Worm (Caenorhabditis elegans): ENCODE results near the gene del-2.

del-2 gene

DNA sequence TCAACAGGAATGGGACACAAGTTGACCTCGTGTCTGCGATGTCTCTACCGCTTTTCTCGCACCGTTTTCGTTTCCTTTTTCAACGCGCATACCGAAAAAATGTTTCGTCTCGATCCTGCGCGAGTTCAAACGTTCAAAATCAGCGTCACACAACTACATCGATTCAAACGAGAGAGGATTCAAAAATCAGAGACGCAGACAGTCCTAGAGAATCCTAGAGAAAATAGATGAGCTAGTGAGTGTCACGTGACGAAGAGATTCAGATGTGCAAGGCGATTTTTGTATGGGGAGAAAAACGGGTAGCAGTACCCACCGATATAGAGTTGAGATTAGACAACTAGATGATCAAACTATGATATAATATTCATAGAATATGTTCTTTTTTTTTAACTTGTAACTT is 28.1 kb upstream of the del-2 start (continued):
- TF ChIP-seq php-3 (GFP tag; IDR thresholded peaks at IDR 0.05): no peak
- TF ChIP-seq aha-1 (tag): no peak
- no peak for TF ChIP-seq nhr-102 (tag; optimal IDR thresholded peaks at IDR 0.05)
- TF ChIP-seq lir-3 (tag; optimal IDR thresholded peaks at IDR 0.05): no peak
- no peak for TF ChIP-seq nhr-6 (tag; optimal IDR thresholded peaks at IDR 0.05)
- TF ChIP-seq snpc-4 (tag; optimal IDR thresholded peaks at IDR 0.05): no peak
- TF ChIP-seq unc-39 (tag; optimal IDR thresholded peaks at IDR 0.05): no peak
- TF ChIP-seq lsy-2 (tag; optimal IDR thresholded peaks at IDR 0.05): peak in 1 of 2 experiments; percentile 48
- TF ChIP-seq F10B5.3 (tag; optimal IDR thresholded peaks at IDR 0.05): no peak
- no peak for TF ChIP-seq F49E8.2 (tag; optimal IDR thresholded peaks at IDR 0.05; ENCODE audit: borderline replicate concordance)
- TF ChIP-seq ztf-7 (tag; optimal IDR thresholded peaks at IDR 0.05): no peak
- peak in 1 of 2 experiments; percentile 87 for TF ChIP-seq unc-62 (GFP tag; optimal IDR thresholded peaks at IDR 0.05 in 1 of 2)
- no peak for TF ChIP-seq unc-62 (tag; optimal IDR thresholded peaks at IDR 0.05)
- no peak for TF ChIP-seq daf-8 (GFP tag; IDR thresholded peaks at IDR 0.05)
- no peak for TF ChIP-seq ceh-28 (tag; optimal IDR thresholded peaks at IDR 0.05)
- TF ChIP-seq lin-39 (tag; optimal IDR thresholded peaks at IDR 0.05): no peak
- TF ChIP-seq Y75B8A.6 (GFP tag; IDR thresholded peaks at IDR 0.05): no peak
- peak; percentile 37 for TF ChIP-seq dve-1 (tag; optimal IDR thresholded peaks at IDR 0.05; ENCODE audit: insufficient read depth)
- no peak for TF ChIP-seq daf-19 (GFP tag; conservative IDR thresholded peaks at IDR 0.05)
- no peak for TF ChIP-seq F26F4.8 (GFP tag; conservative IDR thresholded peaks at IDR 0.05)
- no peak for TF ChIP-seq zfp-3 (GFP tag; conservative IDR thresholded peaks at IDR 0.05)
- TF ChIP-seq hlh-11 (tag; optimal IDR thresholded peaks at IDR 0.05): peak; percentile 81
- no peak for TF ChIP-seq lin-15B (tag; optimal IDR thresholded peaks at IDR 0.05)
- no peak for TF ChIP-seq lin-13 (GFP tag; optimal IDR thresholded peaks at IDR 0.05)
- TF ChIP-seq Y105C5A.15 (GFP tag; IDR thresholded peaks at IDR 0.05): no peak
- TF ChIP-seq lim-7 (GFP tag; IDR thresholded peaks at IDR 0.05): no peak
- no peak for TF ChIP-seq madf-5 (GFP tag; IDR thresholded peaks at IDR 0.05)
- no peak for TF ChIP-seq hif-1 (tag; optimal IDR thresholded peaks at IDR 0.05)
- TF ChIP-seq nhr-237 (tag; optimal IDR thresholded peaks at IDR 0.05): no peak
- TF ChIP-seq R02D3.7 (tag; optimal IDR thresholded peaks at IDR 0.05): no peak
- no peak for TF ChIP-seq ceh-82 (tag; optimal IDR thresholded peaks at IDR 0.05)
- no peak for TF ChIP-seq dpl-1 (GFP tag; optimal IDR thresholded peaks at IDR 0.05)
- no peak for TF ChIP-seq ztf-11 (tag; optimal IDR thresholded peaks at IDR 0.05)
- TF ChIP-seq cey-2 (tag; optimal IDR thresholded peaks at IDR 0.05; ENCODE audit: borderline replicate concordance, insufficient read depth): no peak
- TF ChIP-seq zag-1 (tag; optimal IDR thresholded peaks at IDR 0.05): no peak
- TF ChIP-seq sdz-12 (GFP tag; optimal IDR thresholded peaks at IDR 0.05): no peak
- no peak for TF ChIP-seq dmd-8 (GFP tag; IDR thresholded peaks at IDR 0.05)
- no peak for TF ChIP-seq skn-1 (tag; optimal IDR thresholded peaks at IDR 0.05)
- peak; percentile 56 for TF ChIP-seq dmd-6 (GFP tag; IDR thresholded peaks at IDR 0.05)
- no peak for TF ChIP-seq jun-1 (tag; optimal IDR thresholded peaks at IDR 0.05)
- TF ChIP-seq ceh-32 (tag; optimal IDR thresholded peaks at IDR 0.05; ENCODE audit: poor library complexity): no peak
- no peak for TF ChIP-seq ceh-44 (GFP tag; IDR thresholded peaks at IDR 0.05)
- TF ChIP-seq hlh-30 (tag; optimal IDR thresholded peaks at IDR 0.05; ENCODE audit: insufficient read depth): peak; percentile 77
- TF ChIP-seq duxl-1 (tag; optimal IDR thresholded peaks at IDR 0.05; ENCODE audit: poor library complexity): no peak
- no peak for TF ChIP-seq vab-7 (GFP tag; IDR thresholded peaks at IDR 0.05)
- no peak for TF ChIP-seq arid-1 (GFP tag; conservative IDR thresholded peaks at IDR 0.05)
- peak; percentile 67 for TF ChIP-seq mxl-3 (GFP tag; optimal IDR thresholded peaks at IDR 0.05)
- TF ChIP-seq mdl-1 (tag; optimal IDR thresholded peaks at IDR 0.05): peak; percentile 24 to 80
- TF ChIP-seq nhr-28 (tag; optimal IDR thresholded peaks at IDR 0.05): peak; percentile 81
- TF ChIP-seq unc-130 (GFP tag; optimal IDR thresholded peaks at IDR 0.05): no peak
- no peak for TF ChIP-seq spr-1 (tag; optimal IDR thresholded peaks at IDR 0.05)
- TF ChIP-seq pqm-1 (tag; optimal IDR thresholded peaks at IDR 0.05): no peak
- TF ChIP-seq nhr-42 (GFP tag; IDR thresholded peaks at IDR 0.05): no peak
